Fruit fly (Drosophila melanogaster): Measurements from ENCODE around the gene CG6479.

DNA sequence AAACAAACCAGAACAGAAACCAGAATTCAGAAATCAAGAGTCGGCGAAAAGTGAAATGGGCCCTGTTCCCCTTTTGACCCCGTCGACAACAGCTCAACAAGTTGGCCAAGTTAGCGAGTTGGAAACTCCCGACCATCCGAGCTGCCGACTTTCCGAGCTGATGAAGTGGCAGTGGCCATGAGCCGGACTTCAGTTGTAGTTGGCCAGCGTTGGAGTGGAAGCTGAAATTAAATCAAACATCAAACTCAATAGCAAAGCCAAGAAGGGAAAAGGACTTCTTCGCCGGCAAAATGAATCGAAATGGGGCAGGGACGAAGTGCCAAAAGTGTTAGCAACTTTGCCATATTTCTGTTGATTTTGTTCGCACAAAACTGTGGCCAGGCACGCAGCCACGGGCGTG lies 16.5 kb downstream of the CG6479 start, which contains the start of gene CG13724:
- TF ChIP-seq EcR (GFP tag; optimal IDR thresholded peaks at IDR 0.05), result no peak
- TF ChIP-seq psq (optimal IDR thresholded peaks at IDR 0.05), result no peak

Data from whole organism.